Worm (Caenorhabditis elegans) whole organism, L2 larva: Measurements from ENCODE around the gene K06H6.2.

Experiments
- C34F6.9 ChIP-seq: fragments of 150-350 bp; optimal IDR thresholded peaks from 2 replicates; lab custom pipeline; 2014; ENCODE audit warnings: missing biosample characterization, missing genetic modification characterization
- F13H6.1 ChIP-seq: sonication (generic microtip); optimal IDR thresholded peaks from 2 replicates; lab custom pipeline; 2016; ENCODE audit warnings: missing genetic modification characterization, missing compliant biosample characterization
- R02D3.7 ChIP-seq: fragments of 150-350 bp; optimal IDR thresholded peaks from 2 replicates; lab custom pipeline; 2014; ENCODE audit warnings: missing biosample characterization, missing genetic modification characterization
- Y55F3AM.14 ChIP-seq: fragments of 200-800 bp; sonication (Bioruptor generic); optimal IDR thresholded peaks from 2 replicates; lab custom pipeline; 2018; ENCODE audit warnings: mild to moderate bottlenecking, missing genetic modification characterization, missing compliant biosample characterization
- alr-1 ChIP-seq: fragments of 150-350 bp; optimal IDR thresholded peaks from 2 replicates; lab custom pipeline; 2014; ENCODE audit warnings: missing biosample characterization, missing genetic modification characterization
- aly-2 ChIP-seq: fragments of 150-350 bp; optimal IDR thresholded peaks from 2 replicates; lab custom pipeline; 2014; ENCODE audit warnings: missing biosample characterization, missing genetic modification characterization
- ceh-16 ChIP-seq: fragments of 150-350 bp; optimal IDR thresholded peaks from 2 replicates; lab custom pipeline; 2014; ENCODE audit warnings: missing biosample characterization, missing genetic modification characterization
- ceh-82 ChIP-seq: fragments of 150-350 bp; optimal IDR thresholded peaks from 2 replicates; lab custom pipeline; 2014; ENCODE audit warnings: missing biosample characterization, missing genetic modification characterization
- dmd-4 ChIP-seq: sonication (generic microtip); optimal IDR thresholded peaks from 2 replicates; lab custom pipeline; 2017; ENCODE audit warnings: missing biosample characterization, missing genetic modification characterization
- elt-1 ChIP-seq: fragments of 150-350 bp; optimal IDR thresholded peaks from 2 replicates; lab custom pipeline; 2014; ENCODE audit warnings: missing biosample characterization, missing genetic modification characterization
- elt-3 ChIP-seq: sonication (generic microtip); optimal IDR thresholded peaks from 2 replicates; lab custom pipeline; 2017; ENCODE audit warnings: missing biosample characterization, missing genetic modification characterization
- lin-13 ChIP-seq: fragments of 150-350 bp; optimal IDR thresholded peaks from 2 replicates; lab custom pipeline; 2014; ENCODE audit warnings: missing biosample characterization, missing genetic modification reagents, missing genetic modification characterization
- lin-39 ChIP-seq: fragments of 150-350 bp; optimal IDR thresholded peaks from 2 replicates; lab custom pipeline; 2014; ENCODE audit warnings: missing biosample characterization, missing genetic modification reagents, missing genetic modification characterization
- lsy-2 ChIP-seq, 2 experiments: fragments of 150-350 bp in 1 of 2; sonication (generic microtip) in 1 of 2; optimal IDR thresholded peaks; 2 replicates each; lab custom pipeline; 2014 to 2017; ENCODE audit warnings: missing biosample characterization in 2 of 2, missing genetic modification characterization in 2 of 2
- mab-5 ChIP-seq: fragments of 150-350 bp; optimal IDR thresholded peaks from 2 replicates; lab custom pipeline; 2014; ENCODE audit warnings: missing biosample characterization, missing genetic modification characterization
- mbf-1 ChIP-seq: sonication (generic microtip); optimal IDR thresholded peaks from 2 replicates; lab custom pipeline; 2017; ENCODE audit warnings: missing biosample characterization, missing genetic modification characterization
- mdl-1 ChIP-seq, 2 experiments: fragments of 150-350 bp in 1 of 2; sonication (generic microtip) in 1 of 2; optimal IDR thresholded peaks; 2 replicates each; lab custom pipeline; 2017; ENCODE audit warnings: missing biosample characterization in 2 of 2, missing genetic modification characterization in 2 of 2
- nhr-10 ChIP-seq: sonication (generic microtip); optimal IDR thresholded peaks from 2 replicates; lab custom pipeline; 2017; ENCODE audit warnings: missing biosample characterization, missing genetic modification characterization
- nhr-11 ChIP-seq: fragments of 150-350 bp; optimal IDR thresholded peaks from 2 replicates; lab custom pipeline; 2014; ENCODE audit warnings: missing biosample characterization, missing genetic modification characterization
- nhr-21 ChIP-seq: fragments of 150-350 bp; optimal IDR thresholded peaks from 2 replicates; lab custom pipeline; 2014; ENCODE audit warnings: missing biosample characterization, missing genetic modification characterization
- nhr-237 ChIP-seq: fragments of 150-350 bp; optimal IDR thresholded peaks from 2 replicates; lab custom pipeline; 2014; ENCODE audit warnings: missing biosample characterization, missing genetic modification characterization
- nhr-77 ChIP-seq: fragments of 150-350 bp; optimal IDR thresholded peaks from 2 replicates; lab custom pipeline; 2014; ENCODE audit warnings: missing biosample characterization, missing genetic modification characterization
- sem-4 ChIP-seq: fragments of 150-350 bp; optimal IDR thresholded peaks from 2 replicates; lab custom pipeline; 2014; ENCODE audit warnings: missing biosample characterization, missing genetic modification reagents, missing genetic modification characterization
- skn-1 ChIP-seq: sonication (generic microtip); optimal IDR thresholded peaks from 2 replicates; lab custom pipeline; 2017; ENCODE audit warnings: missing biosample characterization, missing genetic modification characterization
- sma-9 ChIP-seq, 2 experiments: fragments of 150-350 bp in 1 of 2; sonication (generic microtip) in 1 of 2; optimal IDR thresholded peaks; 2 replicates each; lab custom pipeline; 2014 to 2016; ENCODE audit warnings: missing genetic modification characterization in 2 of 2, mild to moderate bottlenecking in 1 of 2, missing biosample characterization in 1 of 2, missing compliant biosample characterization in 1 of 2, missing genetic modification reagents in 1 of 2, moderate library complexity in 1 of 2
- snpc-4 ChIP-seq: fragments of 150-350 bp; optimal IDR thresholded peaks from 2 replicates; lab custom pipeline; 2014; ENCODE audit warnings: missing biosample characterization, missing genetic modification characterization
- unc-39 ChIP-seq: fragments of 150-350 bp; optimal IDR thresholded peaks from 2 replicates; lab custom pipeline; 2014; ENCODE audit warnings: missing biosample characterization, missing genetic modification characterization
- unc-55 ChIP-seq: fragments of 150-350 bp; sonication (generic microtip); optimal IDR thresholded peaks from 3 replicates; lab custom pipeline; 2014; ENCODE audit warnings: missing biosample characterization, missing genetic modification reagents, missing genetic modification characterization
- zag-1 ChIP-seq: fragments of 150-350 bp; optimal IDR thresholded peaks from 2 replicates; lab custom pipeline; 2014; ENCODE audit warnings: missing biosample characterization, missing genetic modification characterization
- ztf-11 ChIP-seq: sonication (generic microtip); optimal IDR thresholded peaks from 2 replicates; lab custom pipeline; 2017; ENCODE audit warnings: missing biosample characterization, missing genetic modification characterization
- ztf-4 ChIP-seq: fragments of 150-350 bp; optimal IDR thresholded peaks from 2 replicates; lab custom pipeline; 2014; ENCODE audit warnings: missing biosample characterization, missing genetic modification characterization

The K06H6.2 gene

ce11 chrV:541470-541869, 44.1 kb upstream of the K06H6.2 start:
- TF ChIP-seq elt-1, result peak; percentile 31
- no peak for TF ChIP-seq elt-3 (tag; lab: Kevin White, UChicago)
- TF ChIP-seq snpc-4 (tag; lab: Kevin White, UChicago), result no peak
- no peak for TF ChIP-seq ztf-4 (tag; lab: Kevin White, UChicago)
- TF ChIP-seq sma-9 (GFP tag; optimal IDR thresholded peaks at IDR 0.05; lab: Kevin White, UChicago), result peak; percentile 50
- no peak for TF ChIP-seq sma-9 (tag; optimal IDR thresholded peaks at IDR 0.05; lab: Kevin White, UChicago)
- no peak for TF ChIP-seq aly-2
- TF ChIP-seq lsy-2 (tag; optimal IDR thresholded peaks at IDR 0.05; lab: Kevin White, UChicago), result no peak
- TF ChIP-seq ztf-11 (tag; lab: Kevin White, UChicago), result no peak

- TF ChIP-seq F13H6.1 (tag; lab: Kevin White, UChicago), result no peak
These were observed 42.4 kb upstream of the K06H6.2 start, which contains the start of gene C14C6.3 for ce11 chrV:543169-543568. C14C6.3 (plus strand) TSS chrV:543469.

ce11 chrV:547980-548379, 37.6 kb upstream of the K06H6.2 start, which contains the start of gene C14C6.6:
C14C6.6 (minus strand) TSS chrV:548080.
- no peak for TF ChIP-seq lsy-2 (tag; optimal IDR thresholded peaks at IDR 0.05; lab: Kevin White, UChicago)
- no peak for TF ChIP-seq unc-55 (GFP tag; lab: Kevin White, UChicago)

ce11 chrV:552406-552805, 33.2 kb upstream of the K06H6.2 start:
- TF ChIP-seq Y55F3AM.14 (GFP tag; lab: Kevin White, UChicago), result no peak
- TF ChIP-seq nhr-10 (tag; lab: Kevin White, UChicago), result no peak
- TF ChIP-seq elt-1, result no peak
- no peak for TF ChIP-seq nhr-237 (tag; lab: Kevin White, UChicago)
- no peak for TF ChIP-seq dmd-4 (tag; lab: Kevin White, UChicago)
- TF ChIP-seq nhr-11 (tag; lab: Kevin White, UChicago), result no peak
- no peak for TF ChIP-seq mdl-1 (tag; optimal IDR thresholded peaks at IDR 0.05; lab: Kevin White, UChicago)

ce11 chrV:553067-553466, 32.5 kb upstream of the K06H6.2 start, which contains the start of gene C14C6.8:
C14C6.8 (minus strand) TSS chrV:553167.
- TF ChIP-seq zag-1 (tag; lab: Kevin White, UChicago), result no peak
- TF ChIP-seq ztf-11 (tag; lab: Kevin White, UChicago), result no peak
- TF ChIP-seq Y55F3AM.14 (GFP tag; lab: Kevin White, UChicago), result no peak
- no peak for TF ChIP-seq lsy-2 (tag; optimal IDR thresholded peaks at IDR 0.05; lab: Kevin White, UChicago)
- TF ChIP-seq sem-4 (tag; lab: Kevin White, UChicago), result no peak
- TF ChIP-seq ceh-16 (tag; lab: Kevin White, UChicago), result no peak
- no peak for TF ChIP-seq R02D3.7 (tag; lab: Kevin White, UChicago)
- TF ChIP-seq ceh-82, result no peak

ce11 chrV:556055-556454, 29.5 kb upstream of the K06H6.2 start, which contains the start of gene srx-8:
srx-8 (minus strand) TSS chrV:556155.
- TF ChIP-seq sem-4 (tag; lab: Kevin White, UChicago) (no peak), F13H6.1 (tag; lab: Kevin White, UChicago) (no peak), unc-55 (GFP tag; lab: Kevin White, UChicago) (no peak), lin-39 (tag; lab: Kevin White, UChicago) (no peak), nhr-237 (tag; lab: Kevin White, UChicago) (no peak), mbf-1 (tag; lab: Kevin White, UChicago) (no peak), skn-1 (tag; lab: Kevin White, UChicago) (no peak), mab-5 (tag; lab: Kevin White, UChicago) (no peak), nhr-77 (tag; lab: Kevin White, UChicago) (no peak), ceh-82 (no peak), nhr-21 (tag; lab: Kevin White, UChicago) (no peak), unc-39 (tag; lab: Kevin White, UChicago) (no peak), lin-13 (no peak), mdl-1 (tag; optimal IDR thresholded peaks at IDR 0.05; lab: Kevin White, UChicago) (no peak), C34F6.9 (tag; lab: Kevin White, UChicago) (no peak), alr-1 (no peak), ztf-4 (tag; lab: Kevin White, UChicago) (no peak), R02D3.7 (tag; lab: Kevin White, UChicago) (no peak)
